Worm (Caenorhabditis elegans) whole organism, early embryonic: ENCODE measurements around the gene ecps-2.

Source experiments
- aly-1 ChIP-seq: sonication (generic microtip); optimal IDR thresholded peaks from 2 replicates; lab custom pipeline; 2016; ENCODE audit warnings: missing genetic modification characterization, missing compliant biosample characterization
- hmbx-1 ChIP-seq: sonication (generic microtip); optimal IDR thresholded peaks from 2 replicates; lab custom pipeline; 2016; ENCODE audit warnings: mild to moderate bottlenecking, missing genetic modification characterization, missing compliant biosample characterization
- hnd-1 ChIP-seq: sonication (generic microtip); optimal IDR thresholded peaks from 2 replicates; lab custom pipeline; 2016; ENCODE audit warnings: missing genetic modification characterization, missing compliant biosample characterization
- tbx-11 ChIP-seq: fragments of 200-800 bp; sonication (Bioruptor generic); IDR thresholded peaks from 2 replicates; pipeline ENCODE4 v1.3.6; 2022; ENCODE audit warnings: missing genetic modification characterization, missing compliant biosample characterization
- tbx-37 ChIP-seq: fragments of 200-800 bp; sonication (Bioruptor generic); conservative IDR thresholded peaks from 2 replicates; pipeline ENCODE4 v1.3.6; 2022; ENCODE audit warnings: missing genetic modification reagents, missing genetic modification characterization, missing compliant biosample characterization

ce11 chrIII:10423906-10424305 is 19.0 kb upstream of the ecps-2 start, which contains the start of gene M03C11.6:
- TF ChIP-seq tbx-37 (GFP tag; lab: Robert Waterston, UW) (no peak), tbx-11 (GFP tag; lab: Robert Waterston, UW) (no peak), hnd-1 (tag; lab: Kevin White, UChicago) (no peak), hmbx-1 (tag; lab: Kevin White, UChicago) (no peak), aly-1 (no peak)
